Worm (Caenorhabditis elegans) whole organism, L3 larva: ENCODE results near the gene C08B6.2.

Source experiments
- nhr-76 ChIP-seq: fragments of 150-350 bp; sonication (generic microtip); optimal IDR thresholded peaks from 5 replicates; lab custom pipeline; 2014; ENCODE audit warnings: missing biosample characterization, missing genetic modification characterization
- nhr-77 ChIP-seq: fragments of 150-350 bp; optimal IDR thresholded peaks from 2 replicates; lab custom pipeline; 2014; ENCODE audit warnings: missing biosample characterization, missing genetic modification characterization

DNA sequence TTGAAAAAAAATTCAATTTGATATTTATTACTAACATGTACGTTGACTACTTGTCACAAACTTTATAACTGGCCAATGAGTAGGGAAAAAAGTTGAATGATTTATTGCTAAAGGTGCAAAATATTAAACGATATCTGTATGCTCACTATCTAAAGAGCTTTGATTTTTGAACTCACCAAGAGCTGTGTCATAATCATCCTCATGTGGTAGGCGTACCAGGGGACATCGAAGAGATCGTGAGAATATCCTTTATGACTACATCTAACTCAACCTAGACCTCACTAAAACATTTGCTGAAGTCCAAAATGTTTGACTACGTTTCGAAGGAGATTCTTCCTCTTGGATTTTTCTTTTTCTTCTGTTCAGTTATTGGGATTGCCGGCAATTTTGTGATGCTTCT is 46.8 kb downstream of the C08B6.2 start, which contains the start of gene srsx-28:
- no peak for TF ChIP-seq nhr-76
- TF ChIP-seq nhr-77 (tag; lab: Kevin White, UChicago), result no peak
